Worm (Caenorhabditis elegans) whole organism, L1 larva: ENCODE measurements around the gene Y51A2A.6.

Experiments
- C04F5.9 ChIP-seq: sonication (generic microtip); optimal IDR thresholded peaks from 2 replicates; lab custom pipeline; 2016; ENCODE audit warnings: missing genetic modification characterization, missing compliant biosample characterization
- C16A3.4 ChIP-seq: fragments of 150-350 bp; optimal IDR thresholded peaks from 2 replicates; lab custom pipeline; 2014; ENCODE audit warnings: missing biosample characterization, missing genetic modification characterization
- F16B12.6 ChIP-seq: fragments of 150-350 bp; optimal IDR thresholded peaks from 2 replicates; lab custom pipeline; 2014; ENCODE audit warnings: missing biosample characterization, missing genetic modification characterization
- aha-1 ChIP-seq: fragments of 150-350 bp; optimal IDR thresholded peaks from 2 replicates; lab custom pipeline; 2014; ENCODE audit warnings: missing biosample characterization, missing genetic modification characterization
- ceh-63 ChIP-seq: fragments of 200-800 bp; sonication (Bioruptor generic); optimal IDR thresholded peaks from 2 replicates; lab custom pipeline; 2018; ENCODE audit warnings: mild to moderate bottlenecking, missing genetic modification characterization, missing compliant biosample characterization
- ceh-8 ChIP-seq: fragments of 200-800 bp; sonication (Bioruptor generic); optimal IDR thresholded peaks from 2 replicates; lab custom pipeline; 2018; ENCODE audit warnings: mild to moderate bottlenecking, missing genetic modification characterization, moderate library complexity, missing compliant biosample characterization
- ceh-90 ChIP-seq: sonication (generic microtip); optimal IDR thresholded peaks from 2 replicates; lab custom pipeline; 2016; ENCODE audit warnings: missing genetic modification characterization, missing compliant biosample characterization
- ces-1 ChIP-seq: fragments of 150-350 bp; optimal IDR thresholded peaks from 2 replicates; lab custom pipeline; 2014; ENCODE audit warnings: missing biosample characterization, missing genetic modification reagents, missing genetic modification characterization
- dsc-1 ChIP-seq: sonication (generic microtip); optimal IDR thresholded peaks from 2 replicates; lab custom pipeline; 2016; ENCODE audit warnings: mild to moderate bottlenecking, missing genetic modification characterization, missing compliant biosample characterization
- efl-1 ChIP-seq, 4 experiments: fragments of 150-350 bp; optimal IDR thresholded peaks in 3 of 4; peaks in 1 of 4; 1 replicate in 1 of 4; 2 replicates in 3 of 4; lab custom pipeline; 2014; ENCODE audit warnings: missing biosample characterization in 2 of 4, missing genetic modification characterization in 2 of 4, missing genetic modification reagents in 2 of 4
- elt-2 ChIP-seq: sonication (generic microtip); optimal IDR thresholded peaks from 2 replicates; lab custom pipeline; 2016; ENCODE audit warnings: missing genetic modification characterization, mild to moderate bottlenecking, inconsistent platforms, missing compliant biosample characterization, missing genetic modification reagents
- fkh-4 ChIP-seq: sonication (generic microtip); optimal IDR thresholded peaks from 2 replicates; lab custom pipeline; 2016; ENCODE audit warnings: missing compliant biosample characterization, missing genetic modification characterization, borderline replicate concordance
- grh-1 ChIP-seq: fragments of 200-800 bp; sonication (Bioruptor generic); IDR thresholded peaks from 2 replicates; pipeline ENCODE4 v1.3.6; 2022; ENCODE audit warnings: missing genetic modification reagents, missing genetic modification characterization, missing compliant biosample characterization
- irx-1 ChIP-seq: sonication (generic microtip); optimal IDR thresholded peaks from 2 replicates; lab custom pipeline; 2016; ENCODE audit warnings: missing genetic modification characterization, missing compliant biosample characterization
- isw-1 ChIP-seq: fragments of 200-800 bp; sonication (Bioruptor generic); IDR thresholded peaks from 2 replicates; pipeline ENCODE4 v1.3.6; 2022; ENCODE audit warnings: missing genetic modification characterization, missing compliant biosample characterization
- lin-35 ChIP-seq, 2 experiments: fragments of 150-350 bp; optimal IDR thresholded peaks; 2 replicates each; lab custom pipeline; 2014; ENCODE audit warnings: missing biosample characterization in 2 of 2, missing genetic modification characterization in 2 of 2, missing genetic modification reagents in 2 of 2
- lin-39 ChIP-seq: fragments of 150-350 bp; optimal IDR thresholded peaks from 2 replicates; lab custom pipeline; 2014; ENCODE audit warnings: missing biosample characterization, missing genetic modification reagents, missing genetic modification characterization
- lsy-2 ChIP-seq, 2 experiments: fragments of 150-350 bp; optimal IDR thresholded peaks; 2 replicates each; lab custom pipeline; 2014; ENCODE audit warnings: missing biosample characterization in 2 of 2, missing genetic modification characterization in 2 of 2
- mab-9 ChIP-seq: fragments of 200-800 bp; sonication (Bioruptor generic); IDR thresholded peaks from 2 replicates; pipeline ENCODE4 v1.3.6; 2022; ENCODE audit warnings: missing genetic modification reagents, missing genetic modification characterization, missing compliant biosample characterization
- mdl-1 ChIP-seq, 2 experiments: fragments of 150-350 bp; optimal IDR thresholded peaks; 2 replicates each; lab custom pipeline; 2014 to 2017; ENCODE audit warnings: missing biosample characterization in 2 of 2, missing genetic modification characterization in 2 of 2, inconsistent platforms in 1 of 2
- nhr-12 ChIP-seq: sonication (generic microtip); optimal IDR thresholded peaks from 2 replicates; lab custom pipeline; 2017; ENCODE audit warnings: missing biosample characterization, missing genetic modification characterization
- nhr-20 ChIP-seq: sonication (generic microtip); optimal IDR thresholded peaks from 2 replicates; lab custom pipeline; 2016; ENCODE audit warnings: mild to moderate bottlenecking, missing genetic modification characterization, missing compliant biosample characterization
- nhr-237 ChIP-seq: fragments of 150-350 bp; optimal IDR thresholded peaks from 2 replicates; lab custom pipeline; 2014; ENCODE audit warnings: missing biosample characterization, missing genetic modification characterization
- nhr-28 ChIP-seq: fragments of 150-350 bp; optimal IDR thresholded peaks from 2 replicates; lab custom pipeline; 2014; ENCODE audit warnings: missing biosample characterization, missing genetic modification characterization
- nhr-47 ChIP-seq: sonication (generic microtip); optimal IDR thresholded peaks from 2 replicates; lab custom pipeline; 2016; ENCODE audit warnings: mild to moderate bottlenecking, missing genetic modification characterization, moderate library complexity, missing compliant biosample characterization
- nhr-90 ChIP-seq: sonication (generic microtip); optimal IDR thresholded peaks from 2 replicates; lab custom pipeline; 2016; ENCODE audit warnings: mild to moderate bottlenecking, missing genetic modification characterization, missing compliant biosample characterization; ENCODE audit not compliant: poor library complexity
- pax-3 ChIP-seq: fragments of 200-800 bp; sonication (Bioruptor generic); optimal IDR thresholded peaks from 2 replicates; lab custom pipeline; 2018; ENCODE audit warnings: mild to moderate bottlenecking, missing genetic modification characterization, moderate library complexity, missing compliant biosample characterization
- pqm-1 ChIP-seq: sonication (generic microtip); optimal IDR thresholded peaks from 3 replicates; lab custom pipeline; 2017; ENCODE audit warnings: missing biosample characterization, missing genetic modification characterization
- swsn-7 ChIP-seq: sonication (generic microtip); optimal IDR thresholded peaks from 2 replicates; lab custom pipeline; 2016; ENCODE audit warnings: missing genetic modification characterization, missing compliant biosample characterization
- tbx-2 ChIP-seq: sonication (generic microtip); optimal IDR thresholded peaks from 2 replicates; lab custom pipeline; 2016; ENCODE audit warnings: missing genetic modification characterization, missing compliant biosample characterization
- tlp-1 ChIP-seq: fragments of 150-350 bp; optimal IDR thresholded peaks from 2 replicates; lab custom pipeline; 2014; ENCODE audit warnings: missing biosample characterization, missing genetic modification characterization
- unc-130 ChIP-seq: fragments of 150-350 bp; optimal IDR thresholded peaks from 2 replicates; lab custom pipeline; 2017; ENCODE audit warnings: missing biosample characterization, missing genetic modification characterization, inconsistent platforms
- unc-62 ChIP-seq: fragments of 150-350 bp; optimal IDR thresholded peaks from 2 replicates; lab custom pipeline; 2014; ENCODE audit warnings: missing biosample characterization, missing genetic modification reagents, missing genetic modification characterization
- unc-86 ChIP-seq: sonication (generic microtip); optimal IDR thresholded peaks from 2 replicates; lab custom pipeline; 2016; ENCODE audit warnings: missing genetic modification characterization, missing compliant biosample characterization
- vab-15 ChIP-seq: sonication (generic microtip); optimal IDR thresholded peaks from 2 replicates; lab custom pipeline; 2017; ENCODE audit warnings: missing genotype, mild to moderate bottlenecking, missing genetic modification characterization, missing compliant biosample characterization
- xbp-1 ChIP-seq: sonication (generic microtip); optimal IDR thresholded peaks from 2 replicates; lab custom pipeline; 2016; ENCODE audit warnings: missing genetic modification characterization, missing compliant biosample characterization
- zag-1 ChIP-seq: fragments of 150-350 bp; optimal IDR thresholded peaks from 2 replicates; lab custom pipeline; 2014; ENCODE audit warnings: missing biosample characterization, missing genetic modification characterization

Gene Y51A2A.6

ce11 chrV:18323231-18323630 lies 20.7 kb downstream of the Y51A2A.6 start, which contains the start of gene B0462.5:
Gene B0462.5, minus strand, starts transcription at chrV:18323331.
- TF ChIP-seq nhr-47 (tag; lab: Kevin White, UChicago), result no peak
- TF ChIP-seq unc-130 (tag; lab: Kevin White, UChicago), result no peak
- no peak for TF ChIP-seq F16B12.6
- TF ChIP-seq efl-1 (optimal IDR thresholded peaks at IDR 0.05; lab: Kevin White, UChicago), result no peak
- TF ChIP-seq efl-1 (GFP tag; optimal IDR thresholded peaks at IDR 0.05 in 1 of 2; lab: Kevin White, UChicago), result no peak
- TF ChIP-seq C04F5.9, result no peak
- TF ChIP-seq ceh-90 (tag; lab: Kevin White, UChicago), result no peak
- no peak for TF ChIP-seq ces-1 (GFP tag; lab: Kevin White, UChicago)

- TF ChIP-seq tbx-2 (tag; lab: Kevin White, UChicago), result no peak
- no peak for TF ChIP-seq efl-1 (optimal IDR thresholded peaks at IDR 0.05; lab: Kevin White, UChicago)
- peak in 1 of 2 experiments; percentile 60 for TF ChIP-seq efl-1 (GFP tag; optimal IDR thresholded peaks at IDR 0.05 in 1 of 2; lab: Kevin White, UChicago)
- peak; percentile 80 for TF ChIP-seq elt-2 (tag; lab: Kevin White, UChicago)
- no peak for TF ChIP-seq nhr-28 (tag; lab: Kevin White, UChicago)
- no peak for TF ChIP-seq swsn-7 (tag; lab: Kevin White, UChicago)
- no peak for TF ChIP-seq lin-39
- TF ChIP-seq nhr-12 (tag; lab: Kevin White, UChicago), result no peak
- no peak for TF ChIP-seq vab-15 (tag; lab: Kevin White, UChicago)
- no peak for TF ChIP-seq zag-1
- peak in 1 of 2 experiments; percentile 22 for TF ChIP-seq lin-35 (GFP tag; optimal IDR thresholded peaks at IDR 0.05; lab: Kevin White, UChicago)
- peak; percentile 39 for TF ChIP-seq pqm-1 (tag; lab: Kevin White, UChicago)
- TF ChIP-seq C16A3.4, result no peak
- TF ChIP-seq nhr-47 (tag; lab: Kevin White, UChicago), result no peak
- no peak for TF ChIP-seq mdl-1 (tag; optimal IDR thresholded peaks at IDR 0.05; lab: Kevin White, UChicago)
- TF ChIP-seq xbp-1, result no peak
- TF ChIP-seq grh-1 (GFP tag; lab: Robert Waterston, UW), result no peak
- no peak for TF ChIP-seq ceh-8 (GFP tag; lab: Kevin White, UChicago)
- TF ChIP-seq fkh-4 (tag; lab: Kevin White, UChicago), result no peak
- TF ChIP-seq aha-1 (tag; lab: Kevin White, UChicago), result no peak
- TF ChIP-seq nhr-90 (tag; lab: Kevin White, UChicago), result no peak
- no peak for TF ChIP-seq pax-3
- no peak for TF ChIP-seq lsy-2 (tag; optimal IDR thresholded peaks at IDR 0.05; lab: Kevin White, UChicago)
- no peak for TF ChIP-seq mab-9
- TF ChIP-seq irx-1, result no peak
- no peak for TF ChIP-seq nhr-20 (tag; lab: Kevin White, UChicago)
- no peak for TF ChIP-seq unc-62 (GFP tag; lab: Kevin White, UChicago)
- no peak for TF ChIP-seq nhr-237
- TF ChIP-seq dsc-1 (tag; lab: Kevin White, UChicago), result no peak
- TF ChIP-seq ceh-63 (GFP tag; lab: Kevin White, UChicago), result no peak
These were observed 22.0 kb downstream of the Y51A2A.6 start for ce11 chrV:18324525-18324924.

ce11 chrV:18331086-18331485 lies 28.6 kb downstream of the Y51A2A.6 start, which contains the start of gene B0462.4:
Gene B0462.4, minus strand, starts transcription at chrV:18331186.
- TF ChIP-seq efl-1 (optimal IDR thresholded peaks at IDR 0.05; lab: Kevin White, UChicago) (no peak), efl-1 (GFP tag; optimal IDR thresholded peaks at IDR 0.05 in 1 of 2; lab: Kevin White, UChicago) (peak in 1 of 2 experiments; percentile 38), isw-1 (GFP tag; lab: Robert Waterston, UW) (no peak)

DNA sequence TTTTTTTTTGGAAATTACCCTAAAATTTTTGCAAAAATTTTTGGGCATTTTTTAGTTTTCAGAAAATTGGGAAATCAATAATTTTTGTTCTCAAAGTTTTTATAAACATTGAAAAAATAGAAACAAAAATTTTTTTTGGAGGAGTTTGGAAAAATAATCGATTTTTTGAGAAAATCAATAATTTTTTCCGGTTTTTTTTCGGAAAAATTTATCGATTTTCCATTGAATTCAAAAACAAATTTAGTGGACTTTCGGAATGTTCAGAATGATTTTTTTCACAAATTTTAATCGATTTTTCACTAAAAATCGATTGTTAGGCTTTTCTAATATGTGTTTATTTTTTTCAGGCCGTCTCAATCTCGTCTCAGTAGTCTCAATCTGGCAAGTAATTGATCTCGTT lies 35.1 kb downstream of the Y51A2A.6 start:
- TF ChIP-seq vab-15 (tag; lab: Kevin White, UChicago) (no peak), tlp-1 (tag; lab: Kevin White, UChicago) (no peak), unc-86 (no peak)
